Fruit fly (Drosophila melanogaster): ENCODE results near the gene Trf2.

DNA sequence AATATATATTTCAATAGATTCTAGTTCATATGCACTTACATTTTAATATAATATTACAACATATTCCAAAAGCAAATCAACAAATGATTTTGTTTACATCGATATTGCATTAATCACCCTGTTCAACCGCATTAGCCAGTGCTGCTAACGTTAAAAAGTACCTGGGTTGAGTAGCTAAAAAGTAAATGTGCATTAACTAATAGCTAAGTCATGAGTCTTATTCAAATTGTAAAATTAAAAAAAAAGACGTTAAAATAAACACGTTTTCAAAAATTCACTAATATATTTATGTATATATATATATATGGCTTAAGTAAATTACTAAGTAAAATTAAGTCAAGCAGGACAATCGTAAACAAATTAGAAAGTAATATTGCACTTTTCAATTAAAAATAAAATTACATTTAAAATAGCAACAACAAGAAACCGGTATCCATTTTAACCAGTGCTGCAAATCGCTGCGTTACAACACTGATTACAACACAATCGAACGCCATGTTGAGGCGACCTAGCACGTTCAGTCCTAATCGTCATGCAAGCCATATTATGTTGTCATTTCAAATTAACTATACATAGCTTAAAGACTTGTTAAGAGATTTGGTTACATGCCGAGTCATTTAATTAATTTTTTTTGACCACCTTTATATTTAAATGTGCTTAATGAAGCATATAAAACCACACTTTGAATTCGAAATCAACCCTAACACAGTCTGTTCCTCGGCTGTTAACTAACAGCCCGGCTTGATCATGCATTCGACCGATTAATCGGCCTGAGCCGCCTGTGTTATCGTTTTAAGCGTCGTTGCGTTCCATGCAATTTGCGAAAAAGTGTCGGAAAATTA is 10.7 kb upstream of the Trf2 start, which contains the start of gene CG10555:
- no peak for TF ChIP-seq CTCF (optimal IDR thresholded peaks at IDR 0.05)
- no peak for TF ChIP-seq CG8478 (optimal IDR thresholded peaks at IDR 0.05)

Measured in S2 (cell line).